Fruit fly (Drosophila melanogaster) whole organism, embryonic: ENCODE results near the gene Arpc1.

ENCODE experiments used
- Bteb2 ChIP-seq: fragments of 200-800 bp; sonication (Bioruptor generic); optimal IDR thresholded peaks from 2 replicates; lab custom pipeline; 2016; ENCODE audit warnings: missing biosample characterization, missing genetic modification characterization
- CG10565 ChIP-seq: fragments of 200-800 bp; sonication (Bioruptor generic); optimal IDR thresholded peaks from 3 replicates; lab custom pipeline; 2016; ENCODE audit warnings: missing biosample characterization, mild to moderate bottlenecking, missing genetic modification characterization
- CG1233 ChIP-seq: fragments of 200-800 bp; sonication (Bioruptor generic); optimal IDR thresholded peaks from 4 replicates; lab custom pipeline; 2018; ENCODE audit warnings: missing biosample characterization, mild to moderate bottlenecking, missing genetic modification characterization
- CG14860 ChIP-seq: fragments of 200-800 bp; sonication (Bioruptor generic); IDR thresholded peaks from 3 replicates; pipeline ENCODE4 v1.3.6; 2022; ENCODE audit warnings: missing biosample characterization, missing genetic modification characterization; ENCODE audit not compliant: partially characterized antibody
- CG15696 ChIP-seq: fragments of 200-800 bp; sonication (Bioruptor generic); optimal IDR thresholded peaks from 2 replicates; lab custom pipeline; 2019; ENCODE audit warnings: missing biosample characterization, mild to moderate bottlenecking, missing genetic modification characterization, moderate library complexity
- CG16863 ChIP-seq: fragments of 200-800 bp; sonication (Bioruptor generic); optimal IDR thresholded peaks from 3 replicates; lab custom pipeline; 2016; ENCODE audit warnings: missing biosample characterization, missing genetic modification characterization
- CG2199 ChIP-seq: fragments of 200-800 bp; sonication (Bioruptor generic); IDR thresholded peaks from 3 replicates; pipeline ENCODE4 v1.3.6; 2022; ENCODE audit warnings: missing biosample characterization, missing genetic modification characterization
- CG32532 ChIP-seq: fragments of 200-800 bp; sonication (Bioruptor generic); IDR thresholded peaks from 2 replicates; pipeline ENCODE4 v1.3.6; 2022; ENCODE audit warnings: missing biosample characterization, missing genetic modification characterization
- CG34224 ChIP-seq: fragments of 200-800 bp; sonication (Bioruptor generic); IDR thresholded peaks from 3 replicates; pipeline ENCODE4 v1.3.6; 2022; ENCODE audit warnings: missing biosample characterization, missing genetic modification characterization; ENCODE audit not compliant: partially characterized antibody
- CG3995 ChIP-seq: fragments of 200-800 bp; sonication (Bioruptor generic); optimal IDR thresholded peaks from 3 replicates; lab custom pipeline; 2016; ENCODE audit warnings: missing biosample characterization, missing genetic modification characterization
- CG4707 ChIP-seq: fragments of 200-800 bp; sonication (Bioruptor generic); optimal IDR thresholded peaks from 2 replicates; lab custom pipeline; 2018; ENCODE audit warnings: missing biosample characterization, mild to moderate bottlenecking, missing genetic modification characterization, moderate library complexity
- CG6791 ChIP-seq: fragments of 200-800 bp; sonication (Bioruptor generic); IDR thresholded peaks from 3 replicates; pipeline ENCODE4 v1.3.6; 2022; ENCODE audit warnings: missing biosample characterization, missing genetic modification characterization; ENCODE audit not compliant: partially characterized antibody
- CG8924 ChIP-seq: fragments of 200-800 bp; optimal IDR thresholded peaks from 3 replicates; lab custom pipeline; 2019; ENCODE audit warnings: missing biosample characterization, mild to moderate bottlenecking, missing genetic modification characterization, moderate library complexity
- CG9609 ChIP-seq: fragments of 200-800 bp; sonication (Bioruptor generic); optimal IDR thresholded peaks from 3 replicates; lab custom pipeline; 2016; ENCODE audit warnings: missing biosample characterization, missing genetic modification characterization
- CG9817 ChIP-seq: fragments of 200-800 bp; sonication (Bioruptor generic); optimal IDR thresholded peaks from 2 replicates; lab custom pipeline; 2018; ENCODE audit warnings: missing biosample characterization, mild to moderate bottlenecking, missing genetic modification characterization, moderate library complexity
- Drgx ChIP-seq: fragments of 200-800 bp; sonication (Bioruptor generic); IDR thresholded peaks from 2 replicates; pipeline ENCODE4 v1.3.6; 2022; ENCODE audit warnings: missing biosample characterization, missing genetic modification characterization
- HmgD ChIP-seq: fragments of 200-800 bp; sonication (Bioruptor generic); optimal IDR thresholded peaks from 3 replicates; lab custom pipeline; 2016; ENCODE audit warnings: missing biosample characterization, missing genetic modification characterization
- Hmx ChIP-seq: fragments of 200-800 bp; sonication (Bioruptor generic); optimal IDR thresholded peaks from 2 replicates; lab custom pipeline; 2016; ENCODE audit warnings: missing biosample characterization, missing genetic modification characterization
- Lim3 ChIP-seq: fragments of 200-800 bp; sonication (Bioruptor generic); IDR thresholded peaks from 2 replicates; pipeline ENCODE4 v1.3.6; 2022; ENCODE audit warnings: missing biosample characterization, missing genetic modification characterization
- MBD-R2 ChIP-seq: fragments of 200-800 bp; sonication (Bioruptor generic); IDR thresholded peaks from 2 replicates; pipeline ENCODE4 v1.3.6; 2022; ENCODE audit warnings: missing biosample characterization, missing genetic modification characterization
- NC2β ChIP-seq: fragments of 200-800 bp; sonication (Bioruptor generic); optimal IDR thresholded peaks from 2 replicates; lab custom pipeline; 2016; ENCODE audit warnings: missing biosample characterization, missing genetic modification characterization
- Nf-YB ChIP-seq: fragments of 200-800 bp; sonication (Bioruptor generic); optimal IDR thresholded peaks from 3 replicates; lab custom pipeline; 2019; ENCODE audit warnings: missing biosample characterization, mild to moderate bottlenecking, missing genetic modification characterization, moderate library complexity
- Ssrp ChIP-seq: fragments of 200-800 bp; sonication (Bioruptor generic); optimal IDR thresholded peaks from 2 replicates; lab custom pipeline; 2018; ENCODE audit warnings: missing biosample characterization, mild to moderate bottlenecking, missing genetic modification characterization, moderate library complexity
- Stat92E ChIP-seq, 3 experiments: fragments of >200 bp in 2 of 3; fragments of 200-800 bp in 1 of 3; sonication (Bioruptor generic) in 1 of 3; optimal IDR thresholded peaks; 2 replicates each; lab custom pipeline; 2017 to 2019; ENCODE audit warnings: missing biosample characterization in 3 of 3, missing genetic modification characterization in 3 of 3, mild to moderate bottlenecking in 1 of 3, moderate library complexity in 1 of 3
- ab ChIP-seq: fragments of 200-800 bp; sonication (Bioruptor generic); optimal IDR thresholded peaks from 2 replicates; lab custom pipeline; 2016; ENCODE audit warnings: missing biosample characterization, missing genetic modification characterization
- ato ChIP-seq: fragments of 200-800 bp; sonication (Bioruptor generic); IDR thresholded peaks from 2 replicates; pipeline ENCODE4 v1.3.6; 2022; ENCODE audit warnings: missing biosample characterization, missing genetic modification characterization; ENCODE audit not compliant: partially characterized antibody
- bigmax ChIP-seq: fragments of 200-800 bp; sonication (Bioruptor generic); optimal IDR thresholded peaks from 2 replicates; lab custom pipeline; 2018; ENCODE audit warnings: missing biosample characterization, mild to moderate bottlenecking, missing genetic modification characterization
- bsh ChIP-seq, 2 experiments: fragments of 200-800 bp; sonication (Bioruptor generic); optimal IDR thresholded peaks; 2 replicates each; lab custom pipeline; 2017 to 2018; ENCODE audit warnings: mild to moderate bottlenecking in 2 of 2, missing biosample characterization in 2 of 2, missing genetic modification characterization in 2 of 2, moderate library complexity in 1 of 2
- crol ChIP-seq: fragments of 200-800 bp; sonication (Bioruptor generic); IDR thresholded peaks from 2 replicates; pipeline ENCODE4 v1.3.6; 2022; ENCODE audit warnings: missing biosample characterization, missing genetic modification characterization
- cwo ChIP-seq: fragments of 200-800 bp; sonication (Bioruptor generic); optimal IDR thresholded peaks from 3 replicates; lab custom pipeline; 2017; ENCODE audit warnings: missing biosample characterization, missing genetic modification characterization, mild to moderate bottlenecking, moderate library complexity, missing genetic modification reagents
- danr ChIP-seq: fragments of 200-800 bp; sonication (Bioruptor generic); IDR thresholded peaks from 2 replicates; pipeline ENCODE4 v1.3.6; 2022; ENCODE audit warnings: missing biosample characterization, missing genetic modification characterization
- disco-r ChIP-seq: fragments of 200-800 bp; sonication (Bioruptor generic); optimal IDR thresholded peaks from 2 replicates; lab custom pipeline; 2016; ENCODE audit warnings: missing biosample characterization, missing genetic modification characterization
- esg ChIP-seq: fragments of 200-800 bp; sonication (Bioruptor generic); conservative IDR thresholded peaks from 2 replicates; pipeline ENCODE4 v1.3.6; 2022; ENCODE audit warnings: missing biosample characterization, missing genetic modification characterization
- exex ChIP-seq: fragments of 200-800 bp; sonication (Bioruptor generic); optimal IDR thresholded peaks from 4 replicates; lab custom pipeline; 2018; ENCODE audit warnings: missing biosample characterization, mild to moderate bottlenecking, missing genetic modification characterization, moderate library complexity
- fd96Cb ChIP-seq: fragments of 200-800 bp; sonication (Bioruptor generic); optimal IDR thresholded peaks from 2 replicates; lab custom pipeline; 2018; ENCODE audit warnings: missing biosample characterization, mild to moderate bottlenecking, missing genetic modification characterization, moderate library complexity
- gcm2 ChIP-seq: fragments of 200-800 bp; sonication (Bioruptor generic); optimal IDR thresholded peaks from 2 replicates; lab custom pipeline; 2016; ENCODE audit warnings: missing biosample characterization, missing genetic modification characterization
- gfzf ChIP-seq: fragments of 200-800 bp; sonication (Bioruptor generic); optimal IDR thresholded peaks from 2 replicates; lab custom pipeline; 2016; ENCODE audit warnings: missing biosample characterization, mild to moderate bottlenecking, missing genetic modification characterization, moderate library complexity
- grn ChIP-seq: fragments of 200-800 bp; sonication (Bioruptor generic); optimal IDR thresholded peaks from 3 replicates; lab custom pipeline; 2017; ENCODE audit warnings: missing biosample characterization, missing genetic modification characterization
- gro ChIP-seq: fragments of 200-800 bp; sonication (Bioruptor generic); optimal IDR thresholded peaks from 2 replicates; lab custom pipeline; 2016; ENCODE audit warnings: missing biosample characterization, missing genetic modification characterization
- gsb-n ChIP-seq: fragments of 200-800 bp; sonication (Bioruptor generic); optimal IDR thresholded peaks from 3 replicates; lab custom pipeline; 2018; ENCODE audit warnings: missing biosample characterization, mild to moderate bottlenecking, missing genetic modification characterization
- h ChIP-seq: fragments of >200 bp; optimal IDR thresholded peaks from 2 replicates; lab custom pipeline; 2017
- knrl ChIP-seq: fragments of 200-800 bp; sonication (Bioruptor generic); IDR thresholded peaks from 3 replicates; pipeline ENCODE4 v1.3.6; 2022; ENCODE audit warnings: missing biosample characterization, missing genetic modification characterization; ENCODE audit not compliant: partially characterized antibody
- pb ChIP-seq: fragments of 200-800 bp; sonication (Bioruptor generic); optimal IDR thresholded peaks from 3 replicates; lab custom pipeline; 2016; ENCODE audit warnings: missing biosample characterization, missing genetic modification characterization
- sc ChIP-seq, 3 experiments: fragments of >200 bp in 2 of 3; fragments of 200-800 bp in 1 of 3; sonication (Bioruptor generic) in 1 of 3; optimal IDR thresholded peaks; 2 replicates in 2 of 3; 3 replicates in 1 of 3; lab custom pipeline; 2017; ENCODE audit warnings: mild to moderate bottlenecking in 1 of 3, missing biosample characterization in 1 of 3, missing genetic modification characterization in 1 of 3, missing genetic modification reagents in 1 of 3
- stc ChIP-seq: fragments of 200-800 bp; sonication (Bioruptor generic); IDR thresholded peaks from 2 replicates; pipeline ENCODE4 v1.3.6; 2022; ENCODE audit warnings: missing biosample characterization, missing genetic modification characterization
- sug ChIP-seq: fragments of 200-800 bp; optimal IDR thresholded peaks from 2 replicates; lab custom pipeline; 2019; ENCODE audit warnings: missing biosample characterization, mild to moderate bottlenecking, missing genetic modification characterization, moderate library complexity
- vfl ChIP-seq: fragments of 200-800 bp; sonication (Bioruptor generic); optimal IDR thresholded peaks from 2 replicates; lab custom pipeline; 2016; ENCODE audit warnings: missing biosample characterization, missing genetic modification characterization

Arpc1 gene

DNA sequence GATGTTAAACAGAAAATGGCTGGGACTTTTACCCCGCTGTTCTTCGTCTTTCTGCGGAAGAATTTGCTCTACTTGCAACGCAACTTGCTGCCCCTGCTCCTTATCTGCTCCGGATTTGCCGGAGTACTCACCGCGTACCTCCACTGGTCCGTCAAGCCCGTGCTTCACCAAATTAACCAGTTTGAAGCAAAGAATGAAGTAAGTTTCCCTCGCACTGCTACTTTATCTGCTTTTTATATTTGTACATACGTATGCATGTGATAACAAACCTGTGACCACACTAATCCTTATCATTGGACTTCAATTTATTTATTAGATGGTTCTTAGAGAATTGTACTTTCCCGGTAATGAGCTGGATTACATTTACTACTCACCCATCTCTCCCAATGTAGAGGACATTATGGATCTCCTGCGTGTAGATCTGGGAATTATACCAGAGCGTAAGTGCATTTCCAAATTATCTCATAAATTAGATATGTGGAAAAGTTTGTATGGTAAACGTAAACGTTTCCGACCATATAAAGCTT, 45.3 kb downstream of the Arpc1 start, which contains the start of gene CG16890 (continued):
- TF ChIP-seq danr (no peak), grn (GFP tag; lab: Kevin White, UChicago) (peak; percentile 28), CG6791 (GFP tag; lab: Robert Waterston, UW) (peak; percentile 50; the same call in 1 of the 3 replicates), HmgD (no peak), CG1233 (no peak), CG14860 (0 out of 3 replicates have a peak, but pooled peaks have one; percentile 7), CG10565 (GFP tag; lab: Kevin White, UChicago) (no peak), exex (tag; lab: Kevin White, UChicago) (peak; percentile 28), esg (GFP tag; lab: Robert Waterston, UW) (no peak), MBD-R2 (GFP tag; lab: Robert Waterston, UW) (0 out of 2 replicates have a peak, but pooled peaks have one; percentile 54), fd96Cb (tag; lab: Kevin White, UChicago) (no peak), CG2199 (GFP tag; lab: Robert Waterston, UW) (0 out of 3 replicates have a peak, but pooled peaks have one; percentile 47), CG3995 (GFP tag; lab: Kevin White, UChicago) (peak; percentile 81), bsh (GFP tag; optimal IDR thresholded peaks at IDR 0.05; lab: Kevin White, UChicago) (no peak), gro (GFP tag; lab: Kevin White, UChicago) (no peak), Lim3 (GFP tag; lab: Robert Waterston, UW) (no peak), bigmax (GFP tag; lab: Kevin White, UChicago) (no peak), Nf-YB (GFP tag; lab: Kevin White, UChicago) (no peak), CG32532 (GFP tag; lab: Robert Waterston, UW) (no peak), sug (tag; lab: Kevin White, UChicago) (peak; percentile 36), knrl (0 out of 3 replicates have a peak, but pooled peaks have one; percentile 6), CG16863 (GFP tag; lab: Kevin White, UChicago) (peak; percentile 10), sc (optimal IDR thresholded peaks at IDR 0.05; lab: Kevin White, UChicago) (no peak), sc (GFP tag; optimal IDR thresholded peaks at IDR 0.05; lab: Kevin White, UChicago) (no peak)

DNA sequence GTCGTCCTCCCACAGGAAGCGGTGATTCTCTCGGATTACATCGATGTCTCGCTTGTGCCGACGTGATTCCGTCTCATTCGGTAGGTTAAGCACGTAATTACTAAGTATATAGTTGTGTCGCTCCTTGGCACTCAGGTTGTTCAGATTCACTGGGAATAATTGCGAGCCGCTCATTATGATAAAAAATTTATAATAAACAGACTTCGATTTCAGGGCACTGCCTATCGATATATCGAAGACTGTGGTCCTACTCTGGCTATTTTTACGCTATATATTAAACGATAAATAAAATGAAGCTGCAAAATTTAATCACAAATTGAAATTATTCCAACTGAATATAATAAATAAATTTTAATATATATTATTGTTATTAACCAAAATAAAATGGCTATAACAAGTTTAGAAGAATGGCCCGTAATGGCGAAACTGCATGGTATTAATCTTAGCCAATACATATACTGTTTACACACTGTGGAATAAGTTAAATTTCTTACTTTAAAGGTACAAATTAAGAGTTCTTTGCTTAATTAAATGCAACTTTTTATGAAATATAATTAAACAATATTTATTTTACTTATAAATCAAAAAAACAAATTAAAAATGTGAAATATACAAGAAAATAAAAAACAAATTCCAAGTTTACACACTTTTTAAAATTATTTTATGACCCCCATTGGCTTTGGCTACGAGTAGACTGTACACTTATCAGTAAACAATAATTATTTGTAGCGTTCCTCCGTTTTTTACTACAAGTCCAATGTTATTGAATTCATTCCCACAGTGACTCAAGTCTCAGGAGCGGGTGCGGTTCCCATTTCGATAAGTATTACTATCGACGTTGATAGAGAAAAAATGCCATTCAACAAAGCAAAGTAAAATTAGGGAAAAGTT, 46.0 kb downstream of the Arpc1 start, which contains the start of gene Eato:
Gene Eato (plus strand): TSS at position 821 of the 891 bp plus-strand sequence.
- TF ChIP-seq disco-r (GFP tag; lab: Kevin White, UChicago) (no peak), gcm2 (no peak), CG4707 (GFP tag; lab: Kevin White, UChicago) (no peak), pb (GFP tag; lab: Kevin White, UChicago) (no peak), CG34224 (peak; percentile 31; the same call in 2 of the 3 replicates), CG9817 (no peak), CG9609 (GFP tag; lab: Kevin White, UChicago) (no peak), NC2β (GFP tag; lab: Kevin White, UChicago) (no peak), CG15696 (tag; lab: Kevin White, UChicago) (no peak), Stat92E (GFP tag; optimal IDR thresholded peaks at IDR 0.05; lab: Kevin White, UChicago) (no peak), Hmx (GFP tag; lab: Kevin White, UChicago) (no peak), CG8924 (tag; lab: Kevin White, UChicago) (peak; percentile 3), gsb-n (tag; lab: Kevin White, UChicago) (no peak), ab (GFP tag; lab: Kevin White, UChicago) (no peak), cwo (GFP tag; lab: Kevin White, UChicago) (no peak), Ssrp (tag; lab: Kevin White, UChicago) (no peak), Drgx (GFP tag; lab: Robert Waterston, UW) (no peak), vfl (GFP tag; lab: Kevin White, UChicago) (no peak), ato (GFP tag; lab: Robert Waterston, UW) (no peak), grn (GFP tag; lab: Kevin White, UChicago) (no peak), h (lab: Kevin White, UChicago) (no peak), esg (GFP tag; lab: Robert Waterston, UW) (no peak), crol (GFP tag; lab: Robert Waterston, UW) (no peak), Bteb2 (GFP tag; lab: Kevin White, UChicago) (no peak), stc (no peak), gfzf (peak; percentile 25)
